Worm (Caenorhabditis elegans) whole organism, L4 larva: Measurements from ENCODE around the gene sptl-3.
A peak's percentile ranks its signal among the peaks of the same experiment; 100 is the strongest.

Source experiments
- F49E8.2 ChIP-seq: sonication (generic microtip); optimal IDR thresholded peaks from 2 replicates; lab custom pipeline; 2016; ENCODE audit warnings: missing compliant biosample characterization, mild to moderate bottlenecking, missing genetic modification characterization, borderline replicate concordance
- T20F7.1 ChIP-seq: fragments of 200-800 bp; sonication (Bioruptor generic); optimal IDR thresholded peaks from 2 replicates; lab custom pipeline; 2018; ENCODE audit warnings: mild to moderate bottlenecking, missing genetic modification characterization, missing compliant biosample characterization
- Y48G9A.11 ChIP-seq: fragments of 200-800 bp; sonication (Bioruptor generic); IDR thresholded peaks from 2 replicates; pipeline ENCODE4 v1.3.6; 2022; ENCODE audit warnings: missing genetic modification reagents, missing genetic modification characterization, missing compliant biosample characterization
- Y5F2A.4 ChIP-seq: fragments of 200-800 bp; sonication (Bioruptor generic); optimal IDR thresholded peaks from 2 replicates; lab custom pipeline; 2018; ENCODE audit warnings: mild to moderate bottlenecking, missing genetic modification characterization, missing compliant biosample characterization
- ZK546.5 ChIP-seq, 2 experiments: sonication (generic microtip); optimal IDR thresholded peaks; 2 replicates each; lab custom pipeline; 2017; ENCODE audit warnings: missing biosample characterization in 2 of 2, missing genetic modification characterization in 2 of 2
- aly-2 ChIP-seq: sonication (generic microtip); optimal IDR thresholded peaks from 2 replicates; lab custom pipeline; 2018; ENCODE audit warnings: missing biosample characterization, missing genetic modification characterization
- ama-1 ChIP-seq: fragments of 150-350 bp; optimal IDR thresholded peaks from 2 replicates; lab custom pipeline; 2014; ENCODE audit warnings: inconsistent platforms, mixed read lengths
- attf-4 ChIP-seq: sonication (generic microtip); optimal IDR thresholded peaks from 3 replicates; lab custom pipeline; 2017; ENCODE audit warnings: missing biosample characterization, missing genetic modification characterization
- ceh-20 ChIP-seq: fragments of 200-800 bp; sonication (Bioruptor generic); IDR thresholded peaks from 2 replicates; pipeline ENCODE4 v1.3.6; 2022; ENCODE audit warnings: missing genetic modification reagents, missing genetic modification characterization, missing compliant biosample characterization
- ceh-32 ChIP-seq: sonication (generic microtip); optimal IDR thresholded peaks from 2 replicates; lab custom pipeline; 2016; ENCODE audit warnings: mild to moderate bottlenecking, missing genetic modification characterization, missing compliant biosample characterization; ENCODE audit not compliant: poor library complexity
- ces-1 ChIP-seq: fragments of 150-350 bp; sonication (generic microtip); optimal IDR thresholded peaks from 4 replicates; lab custom pipeline; 2014; ENCODE audit warnings: missing biosample characterization, missing genetic modification reagents, missing genetic modification characterization
- daf-12 ChIP-seq: fragments of 150-350 bp; optimal IDR thresholded peaks from 2 replicates; lab custom pipeline; 2014; ENCODE audit warnings: missing biosample characterization, missing genetic modification reagents, missing genetic modification characterization
- daf-16 ChIP-seq, 3 experiments: sonication (generic microtip); optimal IDR thresholded peaks; 2 replicates each; lab custom pipeline; 2016 to 2017; ENCODE audit warnings: missing genetic modification characterization in 3 of 3, missing genetic modification reagents in 3 of 3, mild to moderate bottlenecking in 2 of 3, missing compliant biosample characterization in 2 of 3, missing biosample characterization in 1 of 3, moderate library complexity in 1 of 3
- daf-8 ChIP-seq: fragments of 200-800 bp; sonication (Bioruptor generic); IDR thresholded peaks from 2 replicates; pipeline ENCODE4 v1.3.6; 2022; ENCODE audit warnings: missing genetic modification characterization, missing compliant biosample characterization
- dmd-8 ChIP-seq: fragments of 200-800 bp; sonication (Bioruptor generic); IDR thresholded peaks from 2 replicates; pipeline ENCODE4 v1.3.6; 2022; ENCODE audit warnings: missing genetic modification characterization, missing compliant biosample characterization
- dpl-1 ChIP-seq: fragments of 150-350 bp; optimal IDR thresholded peaks from 2 replicates; lab custom pipeline; 2014; ENCODE audit warnings: missing biosample characterization, missing genetic modification reagents, missing genetic modification characterization
- duxl-1 ChIP-seq: sonication (generic microtip); optimal IDR thresholded peaks from 2 replicates; lab custom pipeline; 2016; ENCODE audit warnings: mild to moderate bottlenecking, missing genetic modification characterization, moderate library complexity, missing compliant biosample characterization; ENCODE audit not compliant: poor library complexity
- dve-1 ChIP-seq: sonication (generic microtip); optimal IDR thresholded peaks from 2 replicates; lab custom pipeline; 2017; ENCODE audit warnings: antibody characterized with exemption, mild to moderate bottlenecking, missing genetic modification characterization, missing compliant biosample characterization; ENCODE audit not compliant: insufficient read depth
- egl-43 ChIP-seq: fragments of 200-800 bp; sonication (Bioruptor generic); IDR thresholded peaks from 2 replicates; pipeline ENCODE4 v1.3.6; 2022; ENCODE audit warnings: missing genetic modification reagents, missing genetic modification characterization, missing compliant biosample characterization
- gei-8 ChIP-seq: fragments of 200-800 bp; sonication (Bioruptor generic); optimal IDR thresholded peaks from 2 replicates; lab custom pipeline; 2018; ENCODE audit warnings: mild to moderate bottlenecking, missing genetic modification characterization, missing compliant biosample characterization
- hif-1 ChIP-seq, 2 experiments: sonication (generic microtip); optimal IDR thresholded peaks; 2 replicates each; lab custom pipeline; 2016 to 2017; ENCODE audit warnings: missing compliant biosample characterization in 2 of 2, missing genetic modification characterization in 2 of 2, missing genetic modification reagents in 2 of 2, missing genotype in 2 of 2, mild to moderate bottlenecking in 1 of 2
- hlh-30 ChIP-seq: sonication (generic microtip); optimal IDR thresholded peaks from 2 replicates; lab custom pipeline; 2017; ENCODE audit warnings: antibody characterized with exemption, mild to moderate bottlenecking, missing genetic modification characterization, missing compliant biosample characterization; ENCODE audit not compliant: insufficient read depth
- hmg-1.1 ChIP-seq: fragments of 200-800 bp; sonication (Bioruptor generic); IDR thresholded peaks from 2 replicates; pipeline ENCODE4 v1.3.6; 2022; ENCODE audit warnings: missing genetic modification reagents, missing genetic modification characterization, missing compliant biosample characterization
- lim-7 ChIP-seq: fragments of 200-800 bp; sonication (Bioruptor generic); IDR thresholded peaks from 2 replicates; pipeline ENCODE4 v1.3.6; 2022; ENCODE audit warnings: missing genetic modification characterization, missing compliant biosample characterization
- lin-38 ChIP-seq: fragments of 200-800 bp; sonication (Bioruptor generic); IDR thresholded peaks from 2 replicates; pipeline ENCODE4 v1.3.6; 2022; ENCODE audit warnings: missing genetic modification reagents, missing genetic modification characterization, missing compliant biosample characterization
- lir-3 ChIP-seq: sonication (generic microtip); optimal IDR thresholded peaks from 2 replicates; lab custom pipeline; 2016; ENCODE audit warnings: mild to moderate bottlenecking, missing genetic modification characterization, missing compliant biosample characterization
- madf-5 ChIP-seq, 2 experiments: fragments of 200-800 bp; sonication (Bioruptor generic); IDR thresholded peaks; 2 replicates each; pipeline ENCODE4 v1.3.6; 2022; ENCODE audit warnings: missing compliant biosample characterization in 2 of 2, missing genetic modification characterization in 2 of 2
- mdl-1 ChIP-seq, 2 experiments: fragments of 150-350 bp in 1 of 2; sonication (generic microtip) in 1 of 2; optimal IDR thresholded peaks; 2 replicates each; lab custom pipeline; 2014 to 2017; ENCODE audit warnings: missing biosample characterization in 2 of 2, missing genetic modification characterization in 2 of 2
- mdt-29 ChIP-seq: fragments of 200-800 bp; sonication (Bioruptor generic); IDR thresholded peaks from 2 replicates; pipeline ENCODE4 v1.3.6; 2022; ENCODE audit warnings: missing genetic modification reagents, missing genetic modification characterization, missing compliant biosample characterization
- nhr-10 ChIP-seq: fragments of 150-350 bp; optimal IDR thresholded peaks from 2 replicates; lab custom pipeline; 2014; ENCODE audit warnings: missing biosample characterization, missing genetic modification characterization
- nhr-11 ChIP-seq: fragments of 150-350 bp; optimal IDR thresholded peaks from 2 replicates; lab custom pipeline; 2014; ENCODE audit warnings: missing biosample characterization, missing genetic modification characterization
- nhr-25 ChIP-seq: sonication (generic microtip); optimal IDR thresholded peaks from 2 replicates; lab custom pipeline; 2017; ENCODE audit warnings: missing genetic modification characterization, mild to moderate bottlenecking, missing compliant biosample characterization, antibody characterized with exemption, moderate library complexity, borderline replicate concordance; ENCODE audit not compliant: insufficient read depth
- nhr-28 ChIP-seq: fragments of 150-350 bp; optimal IDR thresholded peaks from 2 replicates; lab custom pipeline; 2014; ENCODE audit warnings: missing biosample characterization, missing genetic modification characterization
- nhr-48 ChIP-seq: sonication (generic microtip); optimal IDR thresholded peaks from 2 replicates; lab custom pipeline; 2016; ENCODE audit warnings: mild to moderate bottlenecking, missing genetic modification characterization, missing compliant biosample characterization
- nhr-6 ChIP-seq: fragments of 150-350 bp; optimal IDR thresholded peaks from 2 replicates; lab custom pipeline; 2014; ENCODE audit warnings: missing biosample characterization, missing genetic modification characterization
- nhr-76 ChIP-seq: fragments of 150-350 bp; optimal IDR thresholded peaks from 2 replicates; lab custom pipeline; 2014; ENCODE audit warnings: missing biosample characterization, missing genetic modification characterization
- nhr-77 ChIP-seq: fragments of 150-350 bp; optimal IDR thresholded peaks from 2 replicates; lab custom pipeline; 2014; ENCODE audit warnings: missing biosample characterization, missing genetic modification characterization
- pqm-1 ChIP-seq: sonication (generic microtip); optimal IDR thresholded peaks from 2 replicates; lab custom pipeline; 2017; ENCODE audit warnings: missing biosample characterization, missing genetic modification characterization
- rbr-2 ChIP-seq: sonication (generic microtip); optimal IDR thresholded peaks from 2 replicates; lab custom pipeline; 2016; ENCODE audit warnings: missing genotype, missing genetic modification characterization, missing compliant biosample characterization
- set-16 ChIP-seq: fragments of 200-800 bp; sonication (Bioruptor generic); IDR thresholded peaks from 2 replicates; pipeline ENCODE4 v1.3.6; 2022; ENCODE audit warnings: missing genetic modification reagents, missing genetic modification characterization, missing compliant biosample characterization
- unc-39 ChIP-seq: sonication (generic microtip); optimal IDR thresholded peaks from 2 replicates; lab custom pipeline; 2017; ENCODE audit warnings: missing biosample characterization, missing genetic modification characterization
- zag-1 ChIP-seq: fragments of 150-350 bp; optimal IDR thresholded peaks from 2 replicates; lab custom pipeline; 2014; ENCODE audit warnings: missing biosample characterization, missing genetic modification characterization
- zip-2 ChIP-seq: fragments of 150-350 bp; optimal IDR thresholded peaks from 2 replicates; lab custom pipeline; 2014; ENCODE audit warnings: missing biosample characterization, missing genetic modification characterization
- ztf-11 ChIP-seq: fragments of 150-350 bp; optimal IDR thresholded peaks from 2 replicates; lab custom pipeline; 2014; ENCODE audit warnings: missing biosample characterization, missing genetic modification characterization

Gene sptl-3

ce11 chrV:13879241-13879640, 13.9 kb upstream of the sptl-3 start, which contains the start of gene lbp-7 (continued):
- TF ChIP-seq unc-39 (tag; lab: Kevin White, UChicago) (no peak), set-16 (GFP tag; lab: Robert Waterston, UW) (no peak), mdl-1 (tag; optimal IDR thresholded peaks at IDR 0.05; lab: Kevin White, UChicago) (no peak), zag-1 (tag; lab: Kevin White, UChicago) (no peak), nhr-77 (tag; lab: Kevin White, UChicago) (peak; percentile 5)

- no peak for TF ChIP-seq nhr-11 (tag; lab: Kevin White, UChicago)
- no peak; the same call in 1 of the 2 replicates for TF ChIP-seq lin-38 (GFP tag; lab: Robert Waterston, UW)
- no peak for TF ChIP-seq rbr-2 (tag; lab: Kevin White, UChicago)
- no peak for TF ChIP-seq ces-1 (GFP tag; lab: Kevin White, UChicago)
- peak; percentile 30 for TF ChIP-seq hlh-30
- peak; percentile 19 for TF ChIP-seq dpl-1 (GFP tag; lab: Kevin White, UChicago)
- TF ChIP-seq ama-1 (lab: Kevin White, UChicago) = no peak
- TF ChIP-seq T20F7.1 (GFP tag; lab: Kevin White, UChicago) = no peak
- no peak for TF ChIP-seq lim-7 (GFP tag; lab: Robert Waterston, UW)
- no peak for TF ChIP-seq duxl-1 (tag; lab: Kevin White, UChicago)
- TF ChIP-seq daf-8 (GFP tag; lab: Robert Waterston, UW) = no peak
- peak; percentile 2 for TF ChIP-seq nhr-28 (tag; lab: Kevin White, UChicago)
- TF ChIP-seq Y5F2A.4 (GFP tag; lab: Kevin White, UChicago) = no peak
- TF ChIP-seq egl-43 (GFP tag; lab: Robert Waterston, UW) = no peak
- no peak for TF ChIP-seq gei-8 (GFP tag; lab: Kevin White, UChicago)
- TF ChIP-seq madf-5 (GFP tag; IDR thresholded peaks at IDR 0.05; lab: Robert Waterston, UW) = no peak
- no peak for TF ChIP-seq dmd-8 (GFP tag; lab: Robert Waterston, UW)
- no peak for TF ChIP-seq ztf-11 (tag; lab: Kevin White, UChicago)
- no peak for TF ChIP-seq Y48G9A.11 (GFP tag; lab: Robert Waterston, UW)
- no peak for TF ChIP-seq nhr-48 (tag; lab: Kevin White, UChicago)
- TF ChIP-seq nhr-76 (tag; lab: Kevin White, UChicago) = no peak
- TF ChIP-seq daf-12 (tag; lab: Kevin White, UChicago) = no peak
- peak; percentile 20 for TF ChIP-seq nhr-6 (tag; lab: Kevin White, UChicago)
- TF ChIP-seq hif-1 (tag; optimal IDR thresholded peaks at IDR 0.05; lab: Kevin White, UChicago) = no peak
- no peak for TF ChIP-seq ZK546.5 (tag; optimal IDR thresholded peaks at IDR 0.05; lab: Kevin White, UChicago)
- TF ChIP-seq lir-3 (tag; lab: Kevin White, UChicago) = no peak
- TF ChIP-seq hmg-1.1 = no peak
- no peak for TF ChIP-seq pqm-1 (tag; lab: Kevin White, UChicago)
- no peak for TF ChIP-seq nhr-10
- TF ChIP-seq nhr-25 = no peak
- no peak for TF ChIP-seq attf-4
- no peak for TF ChIP-seq F49E8.2 (tag; lab: Kevin White, UChicago)
- TF ChIP-seq zag-1 (tag; lab: Kevin White, UChicago) = no peak
- TF ChIP-seq mdl-1 (tag; optimal IDR thresholded peaks at IDR 0.05; lab: Kevin White, UChicago) = no peak
- no peak for TF ChIP-seq mdt-29 (GFP tag; lab: Robert Waterston, UW)
- no peak for TF ChIP-seq ceh-32 (tag; lab: Kevin White, UChicago)
- no peak for TF ChIP-seq aly-2
- TF ChIP-seq zip-2 (tag; lab: Kevin White, UChicago) = no peak
- TF ChIP-seq ceh-20 (GFP tag; lab: Robert Waterston, UW) = no peak
- TF ChIP-seq daf-16 (GFP tag; optimal IDR thresholded peaks at IDR 0.05; lab: Kevin White, UChicago) = no peak
- TF ChIP-seq daf-16 (tag; optimal IDR thresholded peaks at IDR 0.05; lab: Kevin White, UChicago) = peak; percentile 22
- TF ChIP-seq dve-1 (tag; lab: Kevin White, UChicago) = peak; percentile 1
Measured at ce11 chrV:13880163-13880562, 13.0 kb upstream of the sptl-3 start.
